Fruit fly (Drosophila melanogaster) whole organism, prepupa: ENCODE results near the gene ATPsynD.

Experiments used
- Blimp-1 ChIP-seq: fragments of 200-800 bp; sonication (Bioruptor generic); optimal IDR thresholded peaks from 3 replicates; lab custom pipeline; 2017; ENCODE audit warnings: missing biosample characterization, missing genetic modification characterization, mild to moderate bottlenecking, moderate library complexity, missing genetic modification reagents
- CG10631 ChIP-seq: fragments of 200-800 bp; sonication (Bioruptor generic); optimal IDR thresholded peaks from 2 replicates; lab custom pipeline; 2016; ENCODE audit warnings: missing biosample characterization, missing genetic modification characterization
- CG10669 ChIP-seq: fragments of 200-800 bp; sonication (Bioruptor generic); optimal IDR thresholded peaks from 3 replicates; lab custom pipeline; 2018; ENCODE audit warnings: missing biosample characterization, mild to moderate bottlenecking, missing genetic modification characterization, moderate library complexity
- CG11902 ChIP-seq: fragments of 200-800 bp; sonication (Bioruptor generic); optimal IDR thresholded peaks from 3 replicates; lab custom pipeline; 2016; ENCODE audit warnings: missing biosample characterization, missing genetic modification characterization
- CG15336 ChIP-seq: fragments of 200-800 bp; sonication (Bioruptor generic); IDR thresholded peaks from 2 replicates; pipeline ENCODE4 v1.3.6; 2022; ENCODE audit warnings: missing biosample characterization, missing genetic modification characterization
- CG1621 ChIP-seq: fragments of 200-800 bp; sonication (Bioruptor generic); optimal IDR thresholded peaks from 3 replicates; lab custom pipeline; 2018; ENCODE audit warnings: missing biosample characterization, mild to moderate bottlenecking, missing genetic modification characterization
- CG16779 ChIP-seq: fragments of 200-800 bp; sonication (Bioruptor generic); optimal IDR thresholded peaks from 3 replicates; lab custom pipeline; 2017; ENCODE audit warnings: missing biosample characterization, mild to moderate bottlenecking, missing genetic modification characterization
- CG3032 ChIP-seq: fragments of 200-800 bp; optimal IDR thresholded peaks from 2 replicates; lab custom pipeline; 2019; ENCODE audit warnings: missing biosample characterization, mild to moderate bottlenecking, missing genetic modification characterization, moderate library complexity
- CG31627 ChIP-seq: fragments of 200-800 bp; sonication (Bioruptor generic); optimal IDR thresholded peaks from 3 replicates; lab custom pipeline; 2016; ENCODE audit warnings: missing biosample characterization, missing genetic modification characterization
- CG32006 ChIP-seq: fragments of 200-800 bp; sonication (Bioruptor generic); optimal IDR thresholded peaks from 3 replicates; lab custom pipeline; 2017; ENCODE audit warnings: missing biosample characterization, mild to moderate bottlenecking, missing genetic modification characterization
- CG34406 ChIP-seq: fragments of 200-800 bp; sonication (Bioruptor generic); optimal IDR thresholded peaks from 3 replicates; lab custom pipeline; 2016; ENCODE audit warnings: missing biosample characterization, missing genetic modification characterization
- CG3919 ChIP-seq: fragments of 200-800 bp; sonication (Bioruptor generic); optimal IDR thresholded peaks from 3 replicates; lab custom pipeline; 2016; ENCODE audit warnings: missing biosample characterization, missing genetic modification characterization
- CG4318 ChIP-seq: fragments of 200-800 bp; sonication (Bioruptor generic); optimal IDR thresholded peaks from 3 replicates; lab custom pipeline; 2017; ENCODE audit warnings: missing biosample characterization, mild to moderate bottlenecking, missing genetic modification characterization
- CG6163 ChIP-seq: fragments of 200-800 bp; sonication (Bioruptor generic); IDR thresholded peaks from 3 replicates; pipeline ENCODE4 v1.3.6; 2022; ENCODE audit warnings: missing biosample characterization, missing genetic modification characterization
- CG6276 ChIP-seq: fragments of 200-800 bp; sonication (Bioruptor generic); optimal IDR thresholded peaks from 2 replicates; lab custom pipeline; 2017; ENCODE audit warnings: missing biosample characterization, mild to moderate bottlenecking, missing genetic modification characterization
- CG6792 ChIP-seq: fragments of 200-800 bp; sonication (Bioruptor generic); optimal IDR thresholded peaks from 3 replicates; lab custom pipeline; 2016; ENCODE audit warnings: missing biosample characterization, missing genetic modification characterization
- CG6808 ChIP-seq: fragments of 200-800 bp; sonication (Bioruptor generic); optimal IDR thresholded peaks from 3 replicates; lab custom pipeline; 2017; ENCODE audit warnings: missing biosample characterization, missing genetic modification characterization, mild to moderate bottlenecking, moderate library complexity, missing genetic modification reagents
- CG6854 ChIP-seq: fragments of 200-800 bp; sonication (Bioruptor generic); optimal IDR thresholded peaks from 2 replicates; lab custom pipeline; 2017; ENCODE audit warnings: missing biosample characterization, mild to moderate bottlenecking, missing genetic modification characterization
- CG7368 ChIP-seq: fragments of 200-800 bp; sonication (Bioruptor generic); optimal IDR thresholded peaks from 3 replicates; lab custom pipeline; 2016; ENCODE audit warnings: missing biosample characterization, missing genetic modification characterization
- CG8119 ChIP-seq: fragments of 200-800 bp; sonication (Bioruptor generic); IDR thresholded peaks from 3 replicates; pipeline ENCODE4 v1.3.6; 2022; ENCODE audit warnings: missing biosample characterization, missing genetic modification characterization
- CG8319 ChIP-seq: fragments of 200-800 bp; sonication (Bioruptor generic); optimal IDR thresholded peaks from 3 replicates; lab custom pipeline; 2016; ENCODE audit warnings: missing biosample characterization, missing genetic modification characterization
- CG9139 ChIP-seq: fragments of 200-800 bp; sonication (Bioruptor generic); optimal IDR thresholded peaks from 3 replicates; lab custom pipeline; 2017; ENCODE audit warnings: missing biosample characterization, mild to moderate bottlenecking, missing genetic modification characterization
- Eip75B ChIP-seq: fragments of 200-800 bp; sonication (Bioruptor generic); optimal IDR thresholded peaks from 3 replicates; lab custom pipeline; 2016; ENCODE audit warnings: missing biosample characterization, missing genetic modification characterization
- Eip78C ChIP-seq: fragments of 200-800 bp; sonication (Bioruptor generic); peaks from one replicate; lab custom pipeline; 2016; ENCODE audit warnings: missing biosample characterization, missing genetic modification characterization
- Eip93F ChIP-seq: fragments of 200-800 bp; sonication (Bioruptor generic); optimal IDR thresholded peaks from 2 replicates; lab custom pipeline; 2016; ENCODE audit warnings: missing biosample characterization, mild to moderate bottlenecking, missing genetic modification characterization
- Ets21C ChIP-seq: fragments of 200-800 bp; sonication (Bioruptor generic); optimal IDR thresholded peaks from 3 replicates; lab custom pipeline; 2016; ENCODE audit warnings: missing biosample characterization, missing genetic modification characterization
- Ets96B ChIP-seq: fragments of 200-800 bp; optimal IDR thresholded peaks from 2 replicates; lab custom pipeline; 2019; ENCODE audit warnings: missing biosample characterization, mild to moderate bottlenecking, missing genetic modification characterization, moderate library complexity
- Gug ChIP-seq: fragments of 200-800 bp; sonication (Bioruptor generic); IDR thresholded peaks from 2 replicates; pipeline ENCODE4 v1.3.6; 2022; ENCODE audit warnings: missing biosample characterization, missing genetic modification characterization
- Hr38 ChIP-seq: sonication (Bioruptor generic); optimal IDR thresholded peaks from 2 replicates; lab custom pipeline; 2016; ENCODE audit warnings: missing biosample characterization, missing genetic modification characterization
- Lpt ChIP-seq: fragments of 200-800 bp; sonication (Bioruptor generic); optimal IDR thresholded peaks from 3 replicates; lab custom pipeline; 2016; ENCODE audit warnings: missing biosample characterization, missing genetic modification characterization
- OdsH ChIP-seq: fragments of 200-800 bp; sonication (Bioruptor generic); optimal IDR thresholded peaks from 3 replicates; lab custom pipeline; 2016; ENCODE audit warnings: missing biosample characterization, missing genetic modification characterization
- Smox ChIP-seq: fragments of 200-800 bp; sonication (Bioruptor generic); optimal IDR thresholded peaks from 3 replicates; lab custom pipeline; 2016; ENCODE audit warnings: missing biosample characterization, missing genetic modification characterization
- Sox102F ChIP-seq: fragments of 200-800 bp; sonication (Bioruptor generic); optimal IDR thresholded peaks from 2 replicates; lab custom pipeline; 2016; ENCODE audit warnings: missing biosample characterization, mild to moderate bottlenecking, missing genetic modification characterization
- Sox14 ChIP-seq: fragments of 200-800 bp; sonication (Bioruptor generic); optimal IDR thresholded peaks from 3 replicates; lab custom pipeline; 2016; ENCODE audit warnings: missing biosample characterization, missing genetic modification characterization
- Sox15 ChIP-seq: fragments of 200-800 bp; sonication (Bioruptor generic); optimal IDR thresholded peaks from 3 replicates; lab custom pipeline; 2016; ENCODE audit warnings: missing biosample characterization, missing genetic modification characterization
- achi ChIP-seq: fragments of 200-800 bp; sonication (Bioruptor generic); optimal IDR thresholded peaks from 3 replicates; lab custom pipeline; 2016; ENCODE audit warnings: missing biosample characterization, missing genetic modification characterization
- acj6 ChIP-seq: fragments of 200-800 bp; sonication (Bioruptor generic); optimal IDR thresholded peaks from 3 replicates; lab custom pipeline; 2016; ENCODE audit warnings: missing biosample characterization, missing genetic modification characterization
- cyc ChIP-seq: fragments of 200-800 bp; sonication (Bioruptor generic); optimal IDR thresholded peaks from 3 replicates; lab custom pipeline; 2016; ENCODE audit warnings: missing biosample characterization, missing genetic modification characterization
- dac ChIP-seq: fragments of 200-800 bp; sonication (Bioruptor generic); optimal IDR thresholded peaks from 2 replicates; lab custom pipeline; 2017; ENCODE audit warnings: missing biosample characterization, mild to moderate bottlenecking, missing genetic modification characterization
- esn ChIP-seq: fragments of 200-800 bp; sonication (Bioruptor generic); optimal IDR thresholded peaks from 2 replicates; lab custom pipeline; 2016; ENCODE audit warnings: missing biosample characterization, mild to moderate bottlenecking, missing genetic modification characterization, moderate library complexity
- fd85E ChIP-seq: fragments of 200-800 bp; sonication (Bioruptor generic); optimal IDR thresholded peaks from 3 replicates; lab custom pipeline; 2016; ENCODE audit warnings: missing biosample characterization, missing genetic modification characterization
- fkh ChIP-seq: fragments of 200-800 bp; sonication (Bioruptor generic); optimal IDR thresholded peaks from 3 replicates; lab custom pipeline; 2017; ENCODE audit warnings: missing biosample characterization, mild to moderate bottlenecking, missing genetic modification characterization, moderate library complexity
- pdm3 ChIP-seq: fragments of 200-800 bp; sonication (Bioruptor generic); optimal IDR thresholded peaks from 3 replicates; lab custom pipeline; 2016; ENCODE audit warnings: missing biosample characterization, missing genetic modification characterization
- salr ChIP-seq, 2 experiments: fragments of 200-800 bp; sonication (Bioruptor generic); optimal IDR thresholded peaks; 3 replicates each; lab custom pipeline; 2016 to 2018; ENCODE audit warnings: missing biosample characterization in 2 of 2, missing genetic modification characterization in 2 of 2, mild to moderate bottlenecking in 1 of 2
- spab ChIP-seq: fragments of 200-800 bp; sonication (Bioruptor generic); optimal IDR thresholded peaks from 2 replicates; lab custom pipeline; 2017; ENCODE audit warnings: missing biosample characterization, mild to moderate bottlenecking, missing genetic modification characterization, missing genetic modification reagents
- ss ChIP-seq, 2 experiments: fragments of 200-800 bp; sonication (Bioruptor generic); optimal IDR thresholded peaks; 2 replicates in 1 of 2; 3 replicates in 1 of 2; lab custom pipeline; 2017 to 2018; ENCODE audit warnings: mild to moderate bottlenecking in 2 of 2, missing biosample characterization in 2 of 2, missing genetic modification characterization in 2 of 2, moderate library complexity in 1 of 2
- svp ChIP-seq: fragments of 200-800 bp; sonication (Bioruptor generic); peaks from one replicate; lab custom pipeline; 2016; ENCODE audit warnings: missing biosample characterization, missing genetic modification characterization
- topi ChIP-seq: fragments of 200-800 bp; sonication (Bioruptor generic); optimal IDR thresholded peaks from 3 replicates; lab custom pipeline; 2016; ENCODE audit warnings: missing biosample characterization, missing genetic modification characterization
- vri ChIP-seq: fragments of 200-800 bp; sonication (Bioruptor generic); optimal IDR thresholded peaks from 3 replicates; lab custom pipeline; 2016; ENCODE audit warnings: missing biosample characterization, mild to moderate bottlenecking, missing genetic modification characterization

The ATPsynD gene

dm6 chr3R:19074207-19074606 is 20.6 kb upstream of the ATPsynD start (continued):
- peak; percentile 73 for TF ChIP-seq CG32006 (GFP tag; lab: Kevin White, UChicago)
- TF ChIP-seq Eip78C (GFP tag; lab: Kevin White, UChicago), result peak; percentile 82
- TF ChIP-seq Ets21C, result no peak
- peak; percentile 67 for TF ChIP-seq Sox14 (GFP tag; lab: Kevin White, UChicago)
- peak; percentile 12 for TF ChIP-seq topi
- TF ChIP-seq Eip75B, result peak; percentile 71
- TF ChIP-seq CG7368 (GFP tag; lab: Kevin White, UChicago), result peak; percentile 22
- TF ChIP-seq fkh, result no peak
- no peak for TF ChIP-seq CG11902 (GFP tag; lab: Kevin White, UChicago)
- TF ChIP-seq CG8119 (GFP tag; lab: Robert Waterston, UW), result peak; percentile 74
- TF ChIP-seq CG9139 (GFP tag; lab: Kevin White, UChicago), result no peak
- TF ChIP-seq Sox15 (GFP tag; lab: Kevin White, UChicago), result peak; percentile 2
- TF ChIP-seq pdm3, result peak; percentile 60
- peak; percentile 19 for TF ChIP-seq cyc (GFP tag; lab: Kevin White, UChicago)
- peak; percentile 10 for TF ChIP-seq CG8319 (GFP tag; lab: Kevin White, UChicago)
- peak; percentile 75 for TF ChIP-seq Ets96B (tag; lab: Kevin White, UChicago)
- no peak for TF ChIP-seq Blimp-1 (GFP tag; lab: Kevin White, UChicago)
- no peak for TF ChIP-seq fd85E
- peak; percentile 53 for TF ChIP-seq OdsH
- TF ChIP-seq CG4318 (GFP tag; lab: Kevin White, UChicago), result peak; percentile 34
- TF ChIP-seq Gug (GFP tag; lab: Robert Waterston, UW), result peak; percentile 76
- peak; percentile 48 for TF ChIP-seq Lpt

- TF ChIP-seq dac (GFP tag; lab: Kevin White, UChicago), result no peak
- TF ChIP-seq Smox (GFP tag; lab: Kevin White, UChicago), result no peak
- TF ChIP-seq fkh, result no peak
- no peak for TF ChIP-seq CG16779 (tag; lab: Kevin White, UChicago)
- no peak for TF ChIP-seq topi
- no peak for TF ChIP-seq CG6792 (GFP tag; lab: Kevin White, UChicago)
- TF ChIP-seq acj6, result peak; percentile 39
- no peak for TF ChIP-seq vri (GFP tag; lab: Kevin White, UChicago)
- TF ChIP-seq CG3919, result peak; percentile 45
- peak; percentile 33 for TF ChIP-seq CG3032 (tag; lab: Kevin White, UChicago)
- peak; percentile 10 for TF ChIP-seq CG8319 (GFP tag; lab: Kevin White, UChicago)
- TF ChIP-seq CG1621 (tag; lab: Kevin White, UChicago), result no peak
- TF ChIP-seq CG6276 (GFP tag; lab: Kevin White, UChicago), result peak; percentile 41
- TF ChIP-seq CG9139 (GFP tag; lab: Kevin White, UChicago), result no peak
- TF ChIP-seq Sox102F (GFP tag; lab: Kevin White, UChicago), result no peak
- no peak for TF ChIP-seq CG10669 (GFP tag; lab: Kevin White, UChicago)
- TF ChIP-seq CG11902 (GFP tag; lab: Kevin White, UChicago), result no peak
- no peak for TF ChIP-seq CG31627
- peak in 1 of 2 experiments; percentile 60 for TF ChIP-seq salr (GFP tag; optimal IDR thresholded peaks at IDR 0.05; lab: Kevin White, UChicago)
- no peak for TF ChIP-seq CG7368 (GFP tag; lab: Kevin White, UChicago)
- TF ChIP-seq spab (GFP tag; lab: Kevin White, UChicago), result peak; percentile 35
- TF ChIP-seq Gug (GFP tag; lab: Robert Waterston, UW), result peak; percentile 68
- TF ChIP-seq Lpt, result peak; percentile 23
- no peak for TF ChIP-seq Hr38 (GFP tag; lab: Kevin White, UChicago)
- no peak for TF ChIP-seq CG6854
- TF ChIP-seq CG8119 (GFP tag; lab: Robert Waterston, UW), result peak; percentile 62; the same call in 2 of the 3 replicates
- no peak for TF ChIP-seq Blimp-1 (GFP tag; lab: Kevin White, UChicago)
- TF ChIP-seq CG15336 (GFP tag; lab: Robert Waterston, UW), result peak; percentile 63
- no peak for TF ChIP-seq esn (GFP tag; lab: Kevin White, UChicago)
- peak; percentile 28 for TF ChIP-seq Eip75B
- TF ChIP-seq Eip93F, result no peak
- TF ChIP-seq CG6808 (GFP tag; lab: Kevin White, UChicago), result peak; percentile 9
- TF ChIP-seq CG32006 (GFP tag; lab: Kevin White, UChicago), result peak; percentile 53
- TF ChIP-seq achi (GFP tag; lab: Kevin White, UChicago), result peak; percentile 23
- peak; percentile 65 for TF ChIP-seq CG6163 (GFP tag; lab: Robert Waterston, UW)
- TF ChIP-seq CG34406 (GFP tag; lab: Kevin White, UChicago), result no peak
- peak; percentile 15 to 32 for TF ChIP-seq ss (GFP tag; optimal IDR thresholded peaks at IDR 0.05; lab: Kevin White, UChicago)
- TF ChIP-seq svp (GFP tag; lab: Kevin White, UChicago), result no peak
- no peak for TF ChIP-seq CG4318 (GFP tag; lab: Kevin White, UChicago)
- TF ChIP-seq Ets96B (tag; lab: Kevin White, UChicago), result peak; percentile 54
- peak; percentile 55 for TF ChIP-seq CG10631
Measured at dm6 chr3R:19075135-19075534, 19.7 kb upstream of the ATPsynD start.
